Fruit fly (Drosophila melanogaster) whole organism, embryonic: Measurements from ENCODE around the gene CG15011.
A peak's percentile ranks its signal among the peaks of the same experiment; 100 is the strongest.

Experiments used
- Adf1 ChIP-seq: fragments of 200-800 bp; sonication (Bioruptor generic); IDR thresholded peaks from 2 replicates; pipeline ENCODE4 v1.3.6; 2022; ENCODE audit warnings: missing biosample characterization, missing genetic modification characterization
- Atf6 ChIP-seq: fragments of 200-800 bp; sonication (Bioruptor generic); IDR thresholded peaks from 2 replicates; pipeline ENCODE4 v1.3.6; 2022; ENCODE audit warnings: missing biosample characterization, missing genetic modification characterization
- Awh ChIP-seq: fragments of 200-800 bp; sonication (Bioruptor generic); IDR thresholded peaks from 2 replicates; pipeline ENCODE4, ENCODE4 v1.3.6; 2022; ENCODE audit warnings: missing biosample characterization, missing genetic modification characterization
- CG11085 ChIP-seq: fragments of 200-800 bp; sonication (Bioruptor generic); IDR thresholded peaks from 2 replicates; pipeline ENCODE4 v1.3.6; 2022; ENCODE audit warnings: missing biosample characterization, missing genetic modification characterization
- CG11560 ChIP-seq: fragments of 200-800 bp; sonication (Bioruptor generic); IDR thresholded peaks from 3 replicates; pipeline ENCODE4 v1.3.6; 2022; ENCODE audit warnings: missing biosample characterization, missing genetic modification characterization
- CG12071 ChIP-seq: fragments of 200-800 bp; sonication (Bioruptor generic); optimal IDR thresholded peaks from 3 replicates; lab custom pipeline; 2018; ENCODE audit warnings: missing biosample characterization, mild to moderate bottlenecking, missing genetic modification characterization
- CG14441 ChIP-seq: fragments of 200-800 bp; sonication (Bioruptor generic); IDR thresholded peaks from 2 replicates; pipeline ENCODE4 v1.3.6; 2022; ENCODE audit warnings: missing biosample characterization, missing genetic modification characterization
- CG14860 ChIP-seq: fragments of 200-800 bp; sonication (Bioruptor generic); IDR thresholded peaks from 3 replicates; pipeline ENCODE4 v1.3.6; 2022; ENCODE audit warnings: missing biosample characterization, missing genetic modification characterization; ENCODE audit not compliant: partially characterized antibody
- CG17359 ChIP-seq: fragments of 200-800 bp; sonication (Bioruptor generic); optimal IDR thresholded peaks from 3 replicates; lab custom pipeline; 2018; ENCODE audit warnings: missing biosample characterization, mild to moderate bottlenecking, missing genetic modification characterization, moderate library complexity
- CG17802 ChIP-seq: fragments of 200-800 bp; sonication (Bioruptor generic); optimal IDR thresholded peaks from 2 replicates; lab custom pipeline; 2018; ENCODE audit warnings: missing biosample characterization, mild to moderate bottlenecking, missing genetic modification characterization, moderate library complexity
- CG18262 ChIP-seq: fragments of 200-800 bp; optimal IDR thresholded peaks from 3 replicates; lab custom pipeline; 2019; ENCODE audit warnings: missing biosample characterization, mild to moderate bottlenecking, missing genetic modification characterization, moderate library complexity
- CG18619 ChIP-seq: fragments of 200-800 bp; sonication (Bioruptor generic); optimal IDR thresholded peaks from 3 replicates; lab custom pipeline; 2017; ENCODE audit warnings: missing biosample characterization, mild to moderate bottlenecking, missing genetic modification characterization
- CG31441 ChIP-seq: fragments of 200-800 bp; sonication (Bioruptor generic); IDR thresholded peaks from 2 replicates; pipeline ENCODE4 v1.3.6; 2022; ENCODE audit warnings: missing biosample characterization, missing genetic modification characterization
- CG3281 ChIP-seq: fragments of 200-800 bp; sonication (Bioruptor generic); optimal IDR thresholded peaks from 3 replicates; lab custom pipeline; 2017; ENCODE audit warnings: missing biosample characterization, mild to moderate bottlenecking, missing genetic modification characterization
- CG33557 ChIP-seq: fragments of 200-800 bp; sonication (Bioruptor generic); optimal IDR thresholded peaks from 2 replicates; lab custom pipeline; 2019; ENCODE audit warnings: missing biosample characterization, mild to moderate bottlenecking, missing genetic modification characterization, moderate library complexity
- CG4730 ChIP-seq: fragments of 200-800 bp; sonication (Bioruptor generic); IDR thresholded peaks from 2 replicates; pipeline ENCODE4 v1.3.6; 2022; ENCODE audit warnings: missing biosample characterization, missing genetic modification characterization
- CG6175 ChIP-seq: fragments of 200-800 bp; sonication (Bioruptor generic); IDR thresholded peaks from 3 replicates; pipeline ENCODE4 v1.3.6; 2022; ENCODE audit warnings: missing biosample characterization, missing genetic modification characterization
- CG7928 ChIP-seq: fragments of 200-800 bp; sonication (Bioruptor generic); optimal IDR thresholded peaks from 2 replicates; lab custom pipeline; 2017; ENCODE audit warnings: missing biosample characterization, mild to moderate bottlenecking, missing genetic modification characterization
- CG9727 ChIP-seq: fragments of 200-800 bp; sonication (Bioruptor generic); optimal IDR thresholded peaks from 3 replicates; lab custom pipeline; 2017; ENCODE audit warnings: missing biosample characterization, mild to moderate bottlenecking, missing genetic modification characterization
- CTCF ChIP-seq: fragments of 200-800 bp; sonication (Bioruptor generic); optimal IDR thresholded peaks from 2 replicates; lab custom pipeline; 2017; ENCODE audit warnings: missing biosample characterization, mild to moderate bottlenecking, missing genetic modification characterization, moderate library complexity
- Dek ChIP-seq: fragments of 200-800 bp; sonication (Bioruptor generic); optimal IDR thresholded peaks from 3 replicates; lab custom pipeline; 2019; ENCODE audit warnings: missing biosample characterization, mild to moderate bottlenecking, missing genetic modification characterization, moderate library complexity
- GATAe ChIP-seq: fragments of 200-800 bp; sonication (Bioruptor generic); conservative IDR thresholded peaks from 2 replicates; pipeline ENCODE4 v1.3.6; 2022; ENCODE audit warnings: missing biosample characterization, missing genetic modification characterization
- Gug ChIP-seq: fragments of 200-800 bp; sonication (Bioruptor generic); IDR thresholded peaks from 4 replicates; pipeline ENCODE4 v1.3.6; 2022; ENCODE audit warnings: missing biosample characterization, missing genetic modification characterization
- HLHmδ ChIP-seq: fragments of 200-800 bp; sonication (Bioruptor generic); optimal IDR thresholded peaks from 2 replicates; lab custom pipeline; 2018; ENCODE audit warnings: missing biosample characterization, mild to moderate bottlenecking, missing genetic modification characterization, moderate library complexity
- HmgZ ChIP-seq: fragments of 200-800 bp; sonication (Bioruptor generic); optimal IDR thresholded peaks from 2 replicates; lab custom pipeline; 2018; ENCODE audit warnings: missing biosample characterization, mild to moderate bottlenecking, missing genetic modification characterization
- Hmx ChIP-seq: fragments of 200-800 bp; sonication (Bioruptor generic); optimal IDR thresholded peaks from 2 replicates; lab custom pipeline; 2016; ENCODE audit warnings: missing biosample characterization, missing genetic modification characterization
- Nf-YA ChIP-seq: fragments of 200-800 bp; sonication (Bioruptor generic); IDR thresholded peaks from 2 replicates; pipeline ENCODE4 v1.3.6; 2022; ENCODE audit warnings: missing biosample characterization, missing genetic modification characterization
- Rfx ChIP-seq: fragments of 200-800 bp; sonication (Bioruptor generic); IDR thresholded peaks from 2 replicates; pipeline ENCODE4 v1.3.6; 2022; ENCODE audit warnings: missing biosample characterization, missing genetic modification characterization
- Side ChIP-seq: fragments of 200-800 bp; sonication (Bioruptor generic); optimal IDR thresholded peaks from 2 replicates; lab custom pipeline; 2016; ENCODE audit warnings: missing biosample characterization, missing genetic modification characterization
- Sox100B ChIP-seq: fragments of 200-800 bp; sonication (Bioruptor generic); optimal IDR thresholded peaks from 3 replicates; lab custom pipeline; 2018; ENCODE audit warnings: missing biosample characterization, mild to moderate bottlenecking, missing genetic modification characterization
- Stat92E ChIP-seq, 3 experiments: fragments of >200 bp in 2 of 3; fragments of 200-800 bp in 1 of 3; sonication (Bioruptor generic) in 1 of 3; optimal IDR thresholded peaks; 2 replicates each; lab custom pipeline; 2017 to 2019; ENCODE audit warnings: missing biosample characterization in 3 of 3, missing genetic modification characterization in 3 of 3, mild to moderate bottlenecking in 1 of 3, moderate library complexity in 1 of 3
- al ChIP-seq: fragments of 200-800 bp; sonication (Bioruptor generic); IDR thresholded peaks from 2 replicates; pipeline ENCODE4 v1.3.6; 2022; ENCODE audit warnings: missing biosample characterization, missing genetic modification characterization
- bbx ChIP-seq: fragments of 200-800 bp; sonication (Bioruptor generic); IDR thresholded peaks from 2 replicates; pipeline ENCODE4 v1.3.6; 2022; ENCODE audit warnings: missing biosample characterization, missing genetic modification characterization; ENCODE audit not compliant: partially characterized antibody
- br ChIP-seq: fragments of >200 bp; optimal IDR thresholded peaks from 2 replicates; lab custom pipeline; 2017
- chm ChIP-seq: fragments of 200-800 bp; sonication (Bioruptor generic); IDR thresholded peaks from 2 replicates; pipeline ENCODE4 v1.3.6; 2022; ENCODE audit warnings: missing biosample characterization, missing genetic modification characterization
- crc ChIP-seq: fragments of 200-800 bp; sonication (Bioruptor generic); optimal IDR thresholded peaks from 2 replicates; lab custom pipeline; 2016; ENCODE audit warnings: missing biosample characterization, missing genetic modification characterization
- cwo ChIP-seq: fragments of 200-800 bp; sonication (Bioruptor generic); optimal IDR thresholded peaks from 3 replicates; lab custom pipeline; 2017; ENCODE audit warnings: missing biosample characterization, missing genetic modification characterization, mild to moderate bottlenecking, moderate library complexity, missing genetic modification reagents
- dan ChIP-seq: fragments of 200-800 bp; sonication (Bioruptor generic); IDR thresholded peaks from 2 replicates; pipeline ENCODE4 v1.3.6; 2022; ENCODE audit warnings: missing biosample characterization, missing genetic modification characterization
- dati ChIP-seq: fragments of 200-800 bp; sonication (Bioruptor generic); IDR thresholded peaks from 2 replicates; pipeline ENCODE4 v1.3.6; 2022; ENCODE audit warnings: missing biosample characterization, missing genetic modification characterization
- esg ChIP-seq: fragments of 200-800 bp; sonication (Bioruptor generic); conservative IDR thresholded peaks from 2 replicates; pipeline ENCODE4 v1.3.6; 2022; ENCODE audit warnings: missing biosample characterization, missing genetic modification characterization
- fd102C ChIP-seq: fragments of 200-800 bp; sonication (Bioruptor generic); optimal IDR thresholded peaks from 2 replicates; lab custom pipeline; 2018; ENCODE audit warnings: missing biosample characterization, mild to moderate bottlenecking, missing genetic modification characterization, moderate library complexity
- gcm ChIP-seq: fragments of 200-800 bp; sonication (Bioruptor generic); optimal IDR thresholded peaks from 2 replicates; lab custom pipeline; 2019; ENCODE audit warnings: missing biosample characterization, mild to moderate bottlenecking, missing genetic modification characterization, moderate library complexity
- grau ChIP-seq: fragments of 200-800 bp; optimal IDR thresholded peaks from 3 replicates; lab custom pipeline; 2019; ENCODE audit warnings: missing biosample characterization, mild to moderate bottlenecking, missing genetic modification characterization, moderate library complexity
- hbn ChIP-seq: fragments of 200-800 bp; sonication (Bioruptor generic); IDR thresholded peaks from 2 replicates; pipeline ENCODE4 v1.3.6; 2022; ENCODE audit warnings: missing biosample characterization, missing genetic modification characterization; ENCODE audit not compliant: partially characterized antibody
- kah ChIP-seq: fragments of 200-800 bp; sonication (Bioruptor generic); optimal IDR thresholded peaks from 2 replicates; lab custom pipeline; 2018; ENCODE audit warnings: missing biosample characterization, mild to moderate bottlenecking, missing genetic modification characterization
- kay ChIP-seq: fragments of 200-800 bp; sonication (Bioruptor generic); optimal IDR thresholded peaks from 2 replicates; lab custom pipeline; 2016; ENCODE audit warnings: missing biosample characterization, missing genetic modification characterization
- lbe ChIP-seq: fragments of 200-800 bp; sonication (Bioruptor generic); optimal IDR thresholded peaks from 2 replicates; lab custom pipeline; 2016; ENCODE audit warnings: missing biosample characterization, mild to moderate bottlenecking, missing genetic modification characterization
- nerfin-2 ChIP-seq: fragments of 200-800 bp; sonication (Bioruptor generic); IDR thresholded peaks from 2 replicates; pipeline ENCODE4 v1.3.6; 2022; ENCODE audit warnings: missing biosample characterization, missing genetic modification characterization; ENCODE audit not compliant: partially characterized antibody
- pita ChIP-seq: fragments of 200-800 bp; sonication (Bioruptor generic); optimal IDR thresholded peaks from 2 replicates; lab custom pipeline; 2017; ENCODE audit warnings: missing biosample characterization, mild to moderate bottlenecking, missing genetic modification characterization
- so ChIP-seq: fragments of 200-800 bp; sonication (Bioruptor generic); IDR thresholded peaks from 3 replicates; pipeline ENCODE4 v1.3.6; 2022; ENCODE audit warnings: missing biosample characterization, missing genetic modification characterization
- sug ChIP-seq: fragments of 200-800 bp; optimal IDR thresholded peaks from 2 replicates; lab custom pipeline; 2019; ENCODE audit warnings: missing biosample characterization, mild to moderate bottlenecking, missing genetic modification characterization, moderate library complexity

The CG15011 gene

DNA sequence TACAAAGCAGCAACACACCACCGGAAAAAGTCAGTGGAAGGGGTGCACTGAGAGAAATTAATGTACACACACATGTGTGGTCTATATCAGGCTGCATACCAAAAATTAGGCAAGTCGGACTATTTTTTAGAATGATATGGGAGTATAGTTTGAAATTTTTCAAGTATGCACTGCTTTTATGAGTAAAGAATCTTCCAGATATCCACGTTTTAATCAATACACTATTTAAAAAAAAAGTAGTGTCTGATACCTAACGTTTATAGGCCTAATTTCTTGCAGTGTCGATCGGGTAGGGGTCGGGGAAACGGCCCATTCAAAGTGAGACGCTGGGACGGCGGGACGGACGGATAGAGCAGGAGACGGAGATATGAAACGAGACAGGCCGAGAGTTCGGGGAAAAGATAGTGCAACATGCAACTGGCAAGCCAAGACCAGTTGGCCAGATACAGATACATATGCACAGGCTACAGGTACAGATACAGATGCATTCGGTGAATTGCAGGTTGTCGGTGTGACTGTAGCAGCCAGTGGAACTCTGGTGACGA is 28.5 kb downstream of the CG15011 start (continued):
- TF ChIP-seq Awh (peak; percentile 76; the same call in 1 of the 2 replicates), CG18619 (peak; percentile 89), Side (GFP tag; lab: Kevin White, UChicago) (peak; percentile 94), kah (peak; percentile 87), Stat92E (GFP tag; optimal IDR thresholded peaks at IDR 0.05; lab: Kevin White, UChicago) (peak in 1 of 3 experiments; percentile 97), CTCF (GFP tag; lab: Kevin White, UChicago) (peak; percentile 44), CG7928 (GFP tag; lab: Kevin White, UChicago) (no peak), HmgZ (tag; lab: Kevin White, UChicago) (peak; percentile 84), esg (GFP tag; lab: Robert Waterston, UW) (peak; percentile 89), dati (GFP tag; lab: Robert Waterston, UW) (peak; percentile 43), CG17802 (tag; lab: Kevin White, UChicago) (peak; percentile 79), CG18262 (tag; lab: Kevin White, UChicago) (peak; percentile 98), CG4730 (peak; percentile 82), CG6175 (GFP tag; lab: Robert Waterston, UW) (no peak), CG31441 (GFP tag; lab: Robert Waterston, UW) (peak; percentile 98), nerfin-2 (GFP tag; lab: Robert Waterston, UW) (no peak), Gug (GFP tag; lab: Robert Waterston, UW) (peak; percentile 81), HLHmδ (GFP tag; lab: Kevin White, UChicago) (peak; percentile 11), al (0 out of 2 replicates have a peak, but pooled peaks have one; percentile 15), hbn (GFP tag; lab: Robert Waterston, UW) (no peak), Rfx (GFP tag; lab: Robert Waterston, UW) (peak; percentile 69), gcm (peak; percentile 96), CG12071 (GFP tag; lab: Kevin White, UChicago) (peak; percentile 83), br (no peak), lbe (no peak), kay (peak; percentile 83), CG14860 (no peak), CG3281 (peak; percentile 58), sug (peak; percentile 67), CG9727 (peak; percentile 98), GATAe (GFP tag; lab: Robert Waterston, UW) (no peak), CG11560 (tag; lab: Robert Waterston, UW) (peak; percentile 68; the same call in 2 of the 3 replicates), so (peak; percentile 90), chm (GFP tag; lab: Robert Waterston, UW) (peak; percentile 81), fd102C (peak; percentile 97), pita (no peak), crc (GFP tag; lab: Kevin White, UChicago) (peak; percentile 84), grau (tag; lab: Kevin White, UChicago) (peak; percentile 91), CG17359 (tag; lab: Kevin White, UChicago) (peak; percentile 94), Nf-YA (GFP tag; lab: Robert Waterston, UW) (peak; percentile 75), Atf6 (GFP tag; lab: Robert Waterston, UW) (peak; percentile 55; the same call in 1 of the 2 replicates), cwo (peak; percentile 72), dan (GFP tag; lab: Robert Waterston, UW) (peak; percentile 86), CG11085 (GFP tag; lab: Robert Waterston, UW) (peak; percentile 39; the same call in 1 of the 2 replicates), Dek (tag; lab: Kevin White, UChicago) (peak; percentile 79), CG14441 (GFP tag; lab: Robert Waterston, UW) (peak; percentile 83), CG33557 (peak; percentile 97), Sox100B (GFP tag; lab: Kevin White, UChicago) (peak; percentile 96), Hmx (GFP tag; lab: Kevin White, UChicago) (peak; percentile 70), bbx (GFP tag; lab: Robert Waterston, UW) (no peak), Adf1 (GFP tag; lab: Robert Waterston, UW) (no peak)
